Worm (Caenorhabditis elegans) whole organism, young adult: ENCODE results near the gene rol-6.

ENCODE experiments used
- B0019.2 ChIP-seq: fragments of 200-800 bp; sonication (Bioruptor generic); conservative IDR thresholded peaks from 2 replicates; pipeline ENCODE4 v1.3.6; 2022; ENCODE audit warnings: missing genetic modification reagents, missing genetic modification characterization, missing compliant biosample characterization
- B0261.1 ChIP-seq: sonication (generic microtip); optimal IDR thresholded peaks from 2 replicates; lab custom pipeline; 2016; ENCODE audit warnings: mild to moderate bottlenecking, missing genetic modification characterization, moderate library complexity, missing compliant biosample characterization
- C06A6.2 ChIP-seq: fragments of 200-800 bp; sonication (Bioruptor generic); conservative IDR thresholded peaks from 2 replicates; pipeline ENCODE4 v1.3.6; 2022; ENCODE audit warnings: missing genetic modification characterization, missing compliant biosample characterization
- C17E4.6 ChIP-seq: fragments of 200-800 bp; sonication (Bioruptor generic); IDR thresholded peaks from 2 replicates; pipeline ENCODE4 v1.3.6; 2022; ENCODE audit warnings: missing genetic modification reagents, missing genetic modification characterization, missing compliant biosample characterization
- D2030.7 ChIP-seq: fragments of 200-800 bp; sonication (Bioruptor generic); IDR thresholded peaks from 2 replicates; pipeline ENCODE4 v1.3.6; 2022; ENCODE audit warnings: missing genetic modification reagents, missing genetic modification characterization, missing compliant biosample characterization
- F10E7.11 ChIP-seq: sonication (generic microtip); optimal IDR thresholded peaks from 2 replicates; lab custom pipeline; 2017; ENCODE audit warnings: mild to moderate bottlenecking, missing genetic modification characterization, moderate library complexity, missing compliant biosample characterization
- F22D6.2 ChIP-seq: sonication (generic microtip); optimal IDR thresholded peaks from 2 replicates; lab custom pipeline; 2016; ENCODE audit warnings: mild to moderate bottlenecking, missing genetic modification characterization, missing compliant biosample characterization
- F23B12.7 ChIP-seq: sonication (generic microtip); optimal IDR thresholded peaks from 2 replicates; lab custom pipeline; 2017; ENCODE audit warnings: missing genetic modification characterization, mild to moderate bottlenecking, missing compliant biosample characterization, antibody characterized with exemption, moderate library complexity; ENCODE audit not compliant: insufficient read depth
- F37B4.10 ChIP-seq: fragments of 200-800 bp; sonication (Bioruptor generic); IDR thresholded peaks from 2 replicates; pipeline ENCODE4 v1.3.6; 2022; ENCODE audit warnings: missing genetic modification characterization, missing compliant biosample characterization
- F49E8.2 ChIP-seq: sonication (generic microtip); optimal IDR thresholded peaks from 3 replicates; lab custom pipeline; 2017; ENCODE audit warnings: missing genetic modification characterization, mild to moderate bottlenecking, missing compliant biosample characterization, antibody characterized with exemption, moderate library complexity; ENCODE audit not compliant: insufficient read depth
- F52B5.7 ChIP-seq: sonication (generic microtip); optimal IDR thresholded peaks from 2 replicates; lab custom pipeline; 2016; ENCODE audit warnings: mild to moderate bottlenecking, missing genetic modification characterization, missing compliant biosample characterization
- K11D2.4 ChIP-seq: fragments of 200-800 bp; sonication (Bioruptor generic); IDR thresholded peaks from 2 replicates; pipeline ENCODE4 v1.3.6; 2022; ENCODE audit warnings: missing genetic modification reagents, missing genetic modification characterization, missing compliant biosample characterization
- Y53F4B.3 ChIP-seq: fragments of 200-800 bp; sonication (Bioruptor generic); IDR thresholded peaks from 2 replicates; pipeline ENCODE4 v1.3.6; 2022; ENCODE audit warnings: missing genetic modification reagents, missing genetic modification characterization, missing compliant biosample characterization
- Y53G8AR.9 ChIP-seq: fragments of 200-800 bp; sonication (Bioruptor generic); conservative IDR thresholded peaks from 2 replicates; pipeline ENCODE4 v1.3.6; 2022; ENCODE audit warnings: missing genetic modification reagents, missing genetic modification characterization, missing compliant biosample characterization
- atf-7 ChIP-seq: sonication (generic microtip); optimal IDR thresholded peaks from 2 replicates; lab custom pipeline; 2017; ENCODE audit warnings: mild to moderate bottlenecking, missing genetic modification characterization, missing compliant biosample characterization
- ceh-27 ChIP-seq: fragments of 200-800 bp; sonication (Bioruptor generic); optimal IDR thresholded peaks from 2 replicates; lab custom pipeline; 2018; ENCODE audit warnings: mild to moderate bottlenecking, missing genetic modification characterization, moderate library complexity, missing compliant biosample characterization
- ceh-40 ChIP-seq: fragments of 200-800 bp; sonication (Bioruptor generic); IDR thresholded peaks from 2 replicates; pipeline ENCODE4 v1.3.6; 2022; ENCODE audit warnings: missing genetic modification characterization, missing compliant biosample characterization
- ceh-58 ChIP-seq: fragments of 200-800 bp; sonication (Bioruptor generic); IDR thresholded peaks from 2 replicates; pipeline ENCODE4 v1.3.6; 2022; ENCODE audit warnings: missing genetic modification characterization, missing compliant biosample characterization
- ceh-91 ChIP-seq: fragments of 200-800 bp; sonication (Bioruptor generic); IDR thresholded peaks from 2 replicates; pipeline ENCODE4 v1.3.6; 2022; ENCODE audit warnings: missing genetic modification reagents, missing genetic modification characterization, missing compliant biosample characterization
- chd-7 ChIP-seq: sonication (generic microtip); optimal IDR thresholded peaks from 2 replicates; lab custom pipeline; 2016; ENCODE audit warnings: mild to moderate bottlenecking, missing genetic modification characterization, moderate library complexity, missing compliant biosample characterization
- die-1 ChIP-seq: sonication (generic microtip); optimal IDR thresholded peaks from 2 replicates; lab custom pipeline; 2016; ENCODE audit warnings: missing genotype, mild to moderate bottlenecking, missing genetic modification characterization, missing compliant biosample characterization
- dpff-1 ChIP-seq: sonication (generic microtip); optimal IDR thresholded peaks from 2 replicates; lab custom pipeline; 2017; ENCODE audit warnings: mild to moderate bottlenecking, missing genetic modification characterization, missing compliant biosample characterization
- egl-44 ChIP-seq: fragments of 200-800 bp; sonication (Bioruptor generic); IDR thresholded peaks from 2 replicates; pipeline ENCODE4 v1.3.6; 2022; ENCODE audit warnings: missing genetic modification reagents, missing genetic modification characterization, missing compliant biosample characterization
- ekl-4 ChIP-seq: fragments of 200-800 bp; sonication (Bioruptor generic); IDR thresholded peaks from 2 replicates; pipeline ENCODE4 v1.3.6; 2022; ENCODE audit warnings: missing genetic modification reagents, missing genetic modification characterization, missing compliant biosample characterization
- hlh-12 ChIP-seq: sonication (generic microtip); optimal IDR thresholded peaks from 2 replicates; lab custom pipeline; 2016; ENCODE audit warnings: missing genetic modification characterization, missing compliant biosample characterization
- hlh-26 ChIP-seq: fragments of 200-800 bp; sonication (Bioruptor generic); conservative IDR thresholded peaks from 2 replicates; pipeline ENCODE4 v1.3.6; 2022; ENCODE audit warnings: missing genetic modification reagents, missing genetic modification characterization, missing compliant biosample characterization
- hmg-20 ChIP-seq: fragments of 200-800 bp; sonication (Bioruptor generic); IDR thresholded peaks from 2 replicates; pipeline ENCODE4 v1.3.6; 2022; ENCODE audit warnings: missing genetic modification reagents, missing genetic modification characterization, missing compliant biosample characterization
- lag-1 ChIP-seq: fragments of 200-800 bp; sonication (Bioruptor generic); IDR thresholded peaks from 2 replicates; pipeline ENCODE4 v1.3.6; 2022; ENCODE audit warnings: missing genetic modification reagents, missing genetic modification characterization, missing compliant biosample characterization
- let-526 ChIP-seq: fragments of 200-800 bp; sonication (Bioruptor generic); IDR thresholded peaks from 2 replicates; pipeline ENCODE4 v1.3.6; 2022; ENCODE audit warnings: missing genetic modification reagents, missing genetic modification characterization, missing compliant biosample characterization
- lin-26 ChIP-seq: fragments of 200-800 bp; sonication (Bioruptor generic); IDR thresholded peaks from 2 replicates; pipeline ENCODE4 v1.3.6; 2022; ENCODE audit warnings: missing genetic modification reagents, missing genetic modification characterization, missing compliant biosample characterization
- lin-35 ChIP-seq, 3 experiments: fragments of 150-350 bp in 2 of 3; sonication (generic microtip) in 1 of 3; optimal IDR thresholded peaks; 2 replicates each; lab custom pipeline; 2014 to 2018; ENCODE audit warnings: missing biosample characterization in 3 of 3, missing genetic modification characterization in 3 of 3, missing genetic modification reagents in 3 of 3
- lin-40 ChIP-seq: sonication (generic microtip); optimal IDR thresholded peaks from 2 replicates; lab custom pipeline; 2016; ENCODE audit warnings: missing genetic modification characterization, mild to moderate bottlenecking, missing compliant biosample characterization, missing genotype, missing genetic modification reagents
- madf-8 ChIP-seq: fragments of 200-800 bp; sonication (Bioruptor generic); conservative IDR thresholded peaks from 2 replicates; pipeline ENCODE4 v1.3.6; 2022; ENCODE audit warnings: missing genetic modification reagents, missing genetic modification characterization, missing compliant biosample characterization
- nfyb-1 ChIP-seq: fragments of 200-800 bp; sonication (Bioruptor generic); IDR thresholded peaks from 2 replicates; pipeline ENCODE4 v1.3.6; 2022; ENCODE audit warnings: missing genetic modification reagents, missing genetic modification characterization, missing compliant biosample characterization
- nhr-120 ChIP-seq: fragments of 200-800 bp; sonication (Bioruptor generic); IDR thresholded peaks from 2 replicates; pipeline ENCODE4 v1.3.6; 2022; ENCODE audit warnings: missing genetic modification characterization, missing compliant biosample characterization
- nhr-27 ChIP-seq: fragments of 200-800 bp; sonication (Bioruptor generic); optimal IDR thresholded peaks from 2 replicates; lab custom pipeline; 2018; ENCODE audit warnings: mild to moderate bottlenecking, missing genetic modification characterization, moderate library complexity, missing compliant biosample characterization
- rpc-1 ChIP-seq, 2 experiments: fragments of 150-350 bp in 1 of 2; sonication (generic microtip) in 1 of 2; optimal IDR thresholded peaks; 2 replicates each; lab custom pipeline; 2014 to 2018; ENCODE audit warnings: missing biosample characterization in 1 of 2, missing genetic modification characterization in 1 of 2, missing genetic modification reagents in 1 of 2, missing genotype in 1 of 2
- sea-2 ChIP-seq: fragments of 200-800 bp; sonication (Bioruptor generic); IDR thresholded peaks from 2 replicates; pipeline ENCODE4 v1.3.6; 2022; ENCODE audit warnings: missing genetic modification characterization, missing compliant biosample characterization
- snpc-1.3 ChIP-seq: sonication (generic microtip); optimal IDR thresholded peaks from 2 replicates; lab custom pipeline; 2017; ENCODE audit warnings: missing genetic modification characterization, mild to moderate bottlenecking, missing compliant biosample characterization, antibody characterized with exemption, moderate library complexity, missing genotype, missing genetic modification reagents; ENCODE audit not compliant: insufficient read depth
- snpc-4 ChIP-seq, 5 experiments: fragments of 150-350 bp in 1 of 5; sonication (generic microtip) in 4 of 5; optimal IDR thresholded peaks; 2 replicates each; lab custom pipeline; 2014 to 2018; ENCODE audit warnings: missing genetic modification characterization in 5 of 5, missing biosample characterization in 3 of 5, antibody characterized with exemption in 2 of 5, mild to moderate bottlenecking in 2 of 5, missing compliant biosample characterization in 2 of 5, missing genotype in 2 of 5, moderate library complexity in 2 of 5, missing genetic modification reagents in 1 of 5
- tbp1 ChIP-seq: fragments of 200-800 bp; sonication (Bioruptor generic); optimal IDR thresholded peaks from 2 replicates; lab custom pipeline; 2018; ENCODE audit warnings: mild to moderate bottlenecking, missing genetic modification characterization, missing compliant biosample characterization
- tlf-1 ChIP-seq: fragments of 200-800 bp; sonication (Bioruptor generic); optimal IDR thresholded peaks from 2 replicates; lab custom pipeline; 2018; ENCODE audit warnings: mild to moderate bottlenecking, missing genetic modification characterization, missing compliant biosample characterization
- unc-62 ChIP-seq: fragments of 150-350 bp; optimal IDR thresholded peaks from 2 replicates; lab custom pipeline; 2014; ENCODE audit warnings: missing biosample characterization, missing genetic modification reagents, missing genetic modification characterization
- ztf-18 ChIP-seq: sonication (generic microtip); optimal IDR thresholded peaks from 2 replicates; lab custom pipeline; 2016; ENCODE audit warnings: missing genotype, mild to moderate bottlenecking, missing genetic modification characterization, missing compliant biosample characterization
- ztf-28 ChIP-seq: fragments of 200-800 bp; sonication (Bioruptor generic); IDR thresholded peaks from 2 replicates; pipeline ENCODE4 v1.3.6; 2022; ENCODE audit warnings: missing genetic modification reagents, missing genetic modification characterization, missing compliant biosample characterization
- ztf-6 ChIP-seq: fragments of 200-800 bp; sonication (Bioruptor generic); IDR thresholded peaks from 2 replicates; pipeline ENCODE4 v1.3.6; 2022; ENCODE audit warnings: missing genetic modification reagents, missing genetic modification characterization, missing compliant biosample characterization

The rol-6 gene

DNA sequence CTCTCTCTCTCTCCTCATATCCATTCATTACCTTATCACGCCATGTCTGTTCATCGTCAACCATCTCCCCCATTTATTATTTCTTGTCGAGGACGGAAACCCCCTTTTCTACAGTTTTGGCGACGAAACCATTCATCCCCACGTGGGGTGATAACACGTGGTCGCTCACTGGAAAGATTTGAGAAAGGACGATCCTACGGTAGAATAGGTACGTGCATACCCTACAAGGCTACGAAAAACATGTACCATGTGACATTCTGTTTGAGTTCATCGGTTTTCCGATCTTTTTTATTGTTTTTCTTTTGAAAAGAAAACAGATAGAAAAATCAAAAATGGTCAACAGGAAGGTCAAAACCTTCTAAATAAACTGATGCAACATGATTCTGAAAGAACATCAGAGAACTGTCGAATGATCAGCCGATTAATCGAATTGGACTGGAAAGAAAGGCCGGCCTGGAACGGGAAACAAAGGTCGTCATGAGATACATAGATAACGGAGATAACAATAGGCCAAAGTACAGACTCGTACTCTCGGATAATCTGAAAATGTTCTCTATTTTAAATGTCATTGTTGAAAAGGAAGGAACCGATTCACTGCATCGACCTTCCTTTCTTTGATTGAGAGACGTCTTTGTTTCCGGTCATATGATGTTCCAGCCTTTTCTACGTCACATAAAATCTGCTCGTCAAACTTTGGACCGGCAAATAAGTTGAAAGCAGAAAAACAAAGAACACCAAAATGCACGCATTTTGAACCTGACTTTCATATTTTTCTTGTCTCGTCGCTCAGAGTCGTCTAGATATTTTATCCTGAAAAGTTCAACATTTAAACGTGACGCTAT, 9.4 kb downstream of the rol-6 start (continued):
- TF ChIP-seq nfyb-1 (GFP tag; lab: Robert Waterston, UW) (peak; percentile 26; the same call in 1 of the 2 replicates), ztf-18 (tag; lab: Kevin White, UChicago) (no peak), B0261.1 (tag; lab: Kevin White, UChicago) (no peak), lin-35 (GFP tag; optimal IDR thresholded peaks at IDR 0.05; lab: Kevin White, UChicago) (no peak), let-526 (no peak; the same call in 1 of the 2 replicates), F23B12.7 (tag; lab: Kevin White, UChicago) (no peak), C17E4.6 (GFP tag; lab: Robert Waterston, UW) (no peak), F37B4.10 (GFP tag; lab: Robert Waterston, UW) (no peak), egl-44 (no peak), F22D6.2 (peak; percentile 45), nhr-120 (no peak), hlh-12 (tag; lab: Kevin White, UChicago) (no peak), dpff-1 (tag; lab: Kevin White, UChicago) (no peak), ekl-4 (GFP tag; lab: Robert Waterston, UW) (0 out of 2 replicates have a peak, but pooled peaks have one; percentile 19), chd-7 (tag; lab: Kevin White, UChicago) (peak; percentile 67), C06A6.2 (GFP tag; lab: Robert Waterston, UW) (peak; percentile 70), ztf-6 (GFP tag; lab: Robert Waterston, UW) (no peak), F10E7.11 (tag; lab: Kevin White, UChicago) (no peak), B0019.2 (GFP tag; lab: Robert Waterston, UW) (no peak), atf-7 (tag; lab: Kevin White, UChicago) (no peak), sea-2 (GFP tag; lab: Robert Waterston, UW) (no peak), K11D2.4 (GFP tag; lab: Robert Waterston, UW) (peak; percentile 67), hmg-20 (GFP tag; lab: Robert Waterston, UW) (no peak), tbp1 (no peak), tlf-1 (GFP tag; lab: Kevin White, UChicago) (peak; percentile 33), snpc-4 (GFP tag; optimal IDR thresholded peaks at IDR 0.05; lab: Kevin White, UChicago) (no peak), snpc-4 (tag; optimal IDR thresholded peaks at IDR 0.05; lab: Kevin White, UChicago) (no peak), ceh-91 (GFP tag; lab: Robert Waterston, UW) (no peak), lag-1 (GFP tag; lab: Robert Waterston, UW) (0 out of 2 replicates have a peak, but pooled peaks have one; percentile 41), ceh-27 (GFP tag; lab: Kevin White, UChicago) (no peak), Y53G8AR.9 (no peak), ztf-28 (no peak), ceh-40 (GFP tag; lab: Robert Waterston, UW) (no peak), hlh-26 (no peak), F52B5.7 (tag; lab: Kevin White, UChicago) (no peak), lin-40 (tag; lab: Kevin White, UChicago) (peak; percentile 72), madf-8 (GFP tag; lab: Robert Waterston, UW) (no peak), die-1 (tag; lab: Kevin White, UChicago) (peak; percentile 39), lin-26 (GFP tag; lab: Robert Waterston, UW) (peak; percentile 75), D2030.7 (GFP tag; lab: Robert Waterston, UW) (no peak), nhr-27 (tag; lab: Kevin White, UChicago) (no peak), F49E8.2 (tag; lab: Kevin White, UChicago) (no peak), Y53F4B.3 (GFP tag; lab: Robert Waterston, UW) (no peak), snpc-1.3 (tag; lab: Kevin White, UChicago) (no peak), unc-62 (GFP tag; lab: Kevin White, UChicago) (no peak), rpc-1 (optimal IDR thresholded peaks at IDR 0.05; lab: Kevin White, UChicago) (no peak), rpc-1 (tag; optimal IDR thresholded peaks at IDR 0.05; lab: Kevin White, UChicago) (no peak), ceh-58 (GFP tag; lab: Robert Waterston, UW) (no peak)
